Worm (Caenorhabditis elegans) whole organism, L4 larva: ENCODE data around the gene C50F4.4.

Experiments
- T20F7.1 ChIP-seq: fragments of 200-800 bp; sonication (Bioruptor generic); optimal IDR thresholded peaks from 2 replicates; lab custom pipeline; 2018; ENCODE audit warnings: mild to moderate bottlenecking, missing genetic modification characterization, missing compliant biosample characterization
- ama-1 ChIP-seq: fragments of 150-350 bp; optimal IDR thresholded peaks from 2 replicates; lab custom pipeline; 2014; ENCODE audit warnings: inconsistent platforms, mixed read lengths
- nhr-11 ChIP-seq: fragments of 150-350 bp; optimal IDR thresholded peaks from 2 replicates; lab custom pipeline; 2014; ENCODE audit warnings: missing biosample characterization, missing genetic modification characterization
- nhr-28 ChIP-seq: fragments of 150-350 bp; optimal IDR thresholded peaks from 2 replicates; lab custom pipeline; 2014; ENCODE audit warnings: missing biosample characterization, missing genetic modification characterization
- rbr-2 ChIP-seq: sonication (generic microtip); optimal IDR thresholded peaks from 2 replicates; lab custom pipeline; 2016; ENCODE audit warnings: missing genotype, missing genetic modification characterization, missing compliant biosample characterization
- spr-1 ChIP-seq: sonication (generic microtip); optimal IDR thresholded peaks from 2 replicates; lab custom pipeline; 2016; ENCODE audit warnings: mild to moderate bottlenecking, missing genetic modification characterization, missing compliant biosample characterization
- unc-62 ChIP-seq, 3 experiments: fragments of 150-350 bp in 1 of 3; sonication (generic microtip); optimal IDR thresholded peaks in 2 of 3; peaks in 1 of 3; 1 replicate in 1 of 3; 2 replicates in 2 of 3; lab custom pipeline; 2014 to 2017; ENCODE audit warnings: missing biosample characterization in 3 of 3, missing genetic modification characterization in 3 of 3, missing genetic modification reagents in 3 of 3, missing genotype in 1 of 3
- zag-1 ChIP-seq: fragments of 150-350 bp; optimal IDR thresholded peaks from 2 replicates; lab custom pipeline; 2014; ENCODE audit warnings: missing biosample characterization, missing genetic modification characterization

- TF ChIP-seq T20F7.1, result no peak
- no peak for TF ChIP-seq spr-1 (tag; lab: Kevin White, UChicago)
- no peak for TF ChIP-seq nhr-28
- TF ChIP-seq zag-1 (tag; lab: Kevin White, UChicago), result no peak
- TF ChIP-seq ama-1 (lab: Kevin White, UChicago), result no peak
- TF ChIP-seq nhr-11 (tag; lab: Kevin White, UChicago), result no peak
- TF ChIP-seq rbr-2, result peak; percentile 87
- peak in 1 of 2 experiments; percentile 81 for TF ChIP-seq unc-62 (GFP tag; optimal IDR thresholded peaks at IDR 0.05 in 1 of 2; lab: Kevin White, UChicago)
- no peak for TF ChIP-seq unc-62 (tag; optimal IDR thresholded peaks at IDR 0.05; lab: Kevin White, UChicago)
These were observed 25.1 kb downstream of the C50F4.4 start, which contains the start of gene rgef-1 for ce11 chrV:9561624-9562179.
